Fruit fly (Drosophila melanogaster): ENCODE measurements around the gene COX6CL.

Gene COX6CL

DNA sequence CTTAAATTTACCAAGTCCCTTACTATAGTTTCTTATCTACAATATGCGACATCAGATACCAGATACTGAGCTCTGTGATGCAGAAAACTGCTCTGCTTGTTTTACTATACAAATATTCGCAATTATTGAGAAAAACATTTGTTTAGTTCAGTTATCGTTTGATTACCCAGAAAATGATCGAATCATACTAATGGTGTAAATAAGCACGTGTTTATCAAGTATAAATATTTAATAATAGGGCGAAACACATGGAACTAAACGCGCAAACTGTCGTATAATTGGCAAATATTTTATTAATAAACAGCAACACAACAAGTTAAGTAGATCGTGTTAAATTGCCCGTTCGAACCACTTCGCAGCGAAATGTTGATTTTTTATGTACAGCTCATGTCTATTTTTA, 20.3 kb downstream of the COX6CL start (continued):
- TF ChIP-seq CG3065 (GFP tag; optimal IDR thresholded peaks at IDR 0.05) (no peak), CG7963 (GFP tag; IDR thresholded peaks at IDR 0.05; ENCODE audit: partially characterized antibody) (no peak), nmo (GFP tag; optimal IDR thresholded peaks at IDR 0.05) (no peak), gfzf (GFP tag; optimal IDR thresholded peaks at IDR 0.05) (no peak), NfI (GFP tag; optimal IDR thresholded peaks at IDR 0.05) (peak; percentile 33), gsb-n (tag; optimal IDR thresholded peaks at IDR 0.05) (peak; percentile 14), CG4424 (GFP tag; optimal IDR thresholded peaks at IDR 0.05) (peak; percentile 6), Fer1 (GFP tag; optimal IDR thresholded peaks at IDR 0.05) (peak; percentile 60), CG17829 (tag; optimal IDR thresholded peaks at IDR 0.05) (no peak), CG11093 (GFP tag; IDR thresholded peaks at IDR 0.05) (no peak), tx (GFP tag; optimal IDR thresholded peaks at IDR 0.05) (no peak), CG13296 (GFP tag; optimal IDR thresholded peaks at IDR 0.05) (peak; percentile 47), NC2β (GFP tag; optimal IDR thresholded peaks at IDR 0.05) (no peak), CG7786 (GFP tag; optimal IDR thresholded peaks at IDR 0.05) (no peak), dati (GFP tag; IDR thresholded peaks at IDR 0.05) (no peak), aop (GFP tag; IDR thresholded peaks at IDR 0.05) (no peak), vvl (GFP tag; IDR thresholded peaks at IDR 0.05) (no peak), ro (GFP tag; IDR thresholded peaks at IDR 0.05) (no peak), CG12744 (GFP tag; optimal IDR thresholded peaks at IDR 0.05) (peak; percentile 30), BEAF-32 (GFP tag; optimal IDR thresholded peaks at IDR 0.05) (no peak), Neu2 (GFP tag; optimal IDR thresholded peaks at IDR 0.05; ENCODE audit: borderline replicate concordance) (no peak), Ptx1 (GFP tag; IDR thresholded peaks at IDR 0.05) (no peak), kay (GFP tag; optimal IDR thresholded peaks at IDR 0.05) (no peak), CG8944 (GFP tag; optimal IDR thresholded peaks at IDR 0.05) (no peak), Hr3 (GFP tag; optimal IDR thresholded peaks at IDR 0.05) (peak; percentile 23), CG10654 (GFP tag; optimal IDR thresholded peaks at IDR 0.05) (peak; percentile 26), CG3847 (GFP tag; IDR thresholded peaks at IDR 0.05) (no peak), jumu (GFP tag; optimal IDR thresholded peaks at IDR 0.05) (no peak), CG31388 (GFP tag; optimal IDR thresholded peaks at IDR 0.05) (peak; percentile 15), CG8388 (GFP tag; optimal IDR thresholded peaks at IDR 0.05) (no peak), Ets65A (GFP tag) (peak; percentile 71), CG1832 (GFP tag; optimal IDR thresholded peaks at IDR 0.05) (no peak), ap (GFP tag; IDR thresholded peaks at IDR 0.05) (no peak), ham (GFP tag; IDR thresholded peaks at IDR 0.05) (no peak), Myb (GFP tag; optimal IDR thresholded peaks at IDR 0.05) (no peak), CG11247 (GFP tag; IDR thresholded peaks at IDR 0.05) (0 out of 2 replicates have a peak, but pooled peaks have one; percentile 39), CG11696 (GFP tag; IDR thresholded peaks at IDR 0.05) (no peak), Pdp1 (GFP tag; optimal IDR thresholded peaks at IDR 0.05) (no peak), CG2678 (tag; optimal IDR thresholded peaks at IDR 0.05) (peak; percentile 75), HmgZ (tag; optimal IDR thresholded peaks at IDR 0.05) (peak; percentile 62), salm (tag; optimal IDR thresholded peaks at IDR 0.05) (peak; percentile 3), grau (tag; optimal IDR thresholded peaks at IDR 0.05) (peak; percentile 51), en (GFP tag; optimal IDR thresholded peaks at IDR 0.05) (no peak), CG1792 (GFP tag; optimal IDR thresholded peaks at IDR 0.05) (peak; percentile 42), Rfx (GFP tag; IDR thresholded peaks at IDR 0.05) (peak; percentile 78), Mrtf (GFP tag; IDR thresholded peaks at IDR 0.05) (no peak), pb (GFP tag; optimal IDR thresholded peaks at IDR 0.05) (no peak), CG16813 (GFP tag; IDR thresholded peaks at IDR 0.05; ENCODE audit: partially characterized antibody) (no peak), caup (GFP tag; optimal IDR thresholded peaks at IDR 0.05; ENCODE audit: severe bottlenecking) (peak; percentile 82), Rx (GFP tag; IDR thresholded peaks at IDR 0.05) (no peak), ato (GFP tag; IDR thresholded peaks at IDR 0.05; ENCODE audit: partially characterized antibody) (no peak), CG8290 (GFP tag; optimal IDR thresholded peaks at IDR 0.05) (no peak), CG8290 (tag; optimal IDR thresholded peaks at IDR 0.05) (peak in 1 of 2 experiments; percentile 93)

Data from whole organism, embryonic.